Worm (Caenorhabditis elegans) whole organism, late embryonic: Measurements from ENCODE around the gene ugt-12.

Experiments used
- C38D4.7 ChIP-seq: fragments of 200-800 bp; sonication (Bioruptor generic); optimal IDR thresholded peaks from 2 replicates; lab custom pipeline; 2018; ENCODE audit warnings: mild to moderate bottlenecking, missing genetic modification characterization, moderate library complexity, missing compliant biosample characterization
- K02D7.2 ChIP-seq: sonication (generic microtip); optimal IDR thresholded peaks from 2 replicates; lab custom pipeline; 2017; ENCODE audit warnings: mild to moderate bottlenecking, missing genetic modification characterization, missing compliant biosample characterization
- K09A11.1 ChIP-seq: sonication (generic microtip); optimal IDR thresholded peaks from 2 replicates; lab custom pipeline; 2017; ENCODE audit warnings: antibody characterized with exemption, mild to moderate bottlenecking, missing genetic modification characterization, missing compliant biosample characterization; ENCODE audit not compliant: insufficient read depth
- ahr-1 ChIP-seq: sonication (generic microtip); optimal IDR thresholded peaks from 2 replicates; lab custom pipeline; 2016; ENCODE audit warnings: missing genetic modification characterization, missing compliant biosample characterization
- ama-1 ChIP-seq: fragments of 150-350 bp; optimal IDR thresholded peaks from 2 replicates; lab custom pipeline; 2014
- ceh-14 ChIP-seq: sonication (generic microtip); optimal IDR thresholded peaks from 2 replicates; lab custom pipeline; 2016; ENCODE audit warnings: missing genotype, missing genetic modification characterization, missing compliant biosample characterization
- ceh-19 ChIP-seq: fragments of 200-800 bp; sonication (Bioruptor generic); optimal IDR thresholded peaks from 2 replicates; lab custom pipeline; 2018; ENCODE audit warnings: mild to moderate bottlenecking, missing genetic modification characterization, missing compliant biosample characterization
- ceh-2 ChIP-seq: sonication (generic microtip); optimal IDR thresholded peaks from 2 replicates; lab custom pipeline; 2016; ENCODE audit warnings: missing genotype, missing genetic modification characterization, missing compliant biosample characterization
- ceh-48 ChIP-seq: sonication (generic microtip); optimal IDR thresholded peaks from 2 replicates; lab custom pipeline; 2016; ENCODE audit warnings: missing genetic modification characterization, inconsistent platforms, missing compliant biosample characterization
- ceh-9 ChIP-seq: sonication (generic microtip); optimal IDR thresholded peaks from 2 replicates; lab custom pipeline; 2016; ENCODE audit warnings: mild to moderate bottlenecking, missing genetic modification characterization, inconsistent platforms, missing compliant biosample characterization
- che-1 ChIP-seq: sonication (generic microtip); optimal IDR thresholded peaks from 2 replicates; lab custom pipeline; 2016; ENCODE audit warnings: mild to moderate bottlenecking, missing genetic modification characterization, missing compliant biosample characterization
- dmd-4 ChIP-seq: sonication (generic microtip); optimal IDR thresholded peaks from 2 replicates; lab custom pipeline; 2016; ENCODE audit warnings: borderline replicate concordance, missing genetic modification characterization, missing compliant biosample characterization
- elt-4 ChIP-seq: sonication (generic microtip); optimal IDR thresholded peaks from 2 replicates; lab custom pipeline; 2016; ENCODE audit warnings: missing genetic modification characterization, missing compliant biosample characterization
- eyg-1 ChIP-seq: sonication (generic microtip); optimal IDR thresholded peaks from 2 replicates; lab custom pipeline; 2016; ENCODE audit warnings: missing genotype, missing genetic modification characterization, missing compliant biosample characterization
- fkh-10 ChIP-seq: fragments of 150-350 bp; optimal IDR thresholded peaks from 2 replicates; lab custom pipeline; 2014; ENCODE audit warnings: missing biosample characterization, missing genetic modification reagents, missing genetic modification characterization
- gmeb-2 ChIP-seq: sonication (generic microtip); optimal IDR thresholded peaks from 2 replicates; lab custom pipeline; 2016; ENCODE audit warnings: missing genetic modification characterization, inconsistent platforms, missing compliant biosample characterization
- hlh-8 ChIP-seq: sonication (generic microtip); optimal IDR thresholded peaks from 2 replicates; lab custom pipeline; 2016; ENCODE audit warnings: missing genotype, missing genetic modification characterization, missing compliant biosample characterization
- lim-6 ChIP-seq: sonication (generic microtip); optimal IDR thresholded peaks from 2 replicates; lab custom pipeline; 2016; ENCODE audit warnings: missing genetic modification characterization, missing compliant biosample characterization
- mec-3 ChIP-seq: sonication (generic microtip); optimal IDR thresholded peaks from 2 replicates; lab custom pipeline; 2016; ENCODE audit warnings: borderline replicate concordance, missing genetic modification characterization, missing compliant biosample characterization
- nhr-11 ChIP-seq: fragments of 150-350 bp; optimal IDR thresholded peaks from 2 replicates; lab custom pipeline; 2014; ENCODE audit warnings: missing biosample characterization, missing genetic modification characterization
- odd-2 ChIP-seq: sonication (generic microtip); optimal IDR thresholded peaks from 2 replicates; lab custom pipeline; 2017; ENCODE audit warnings: antibody characterized with exemption, mild to moderate bottlenecking, missing genetic modification characterization, missing compliant biosample characterization
- pax-1 ChIP-seq: fragments of 150-350 bp; optimal IDR thresholded peaks from 2 replicates; lab custom pipeline; 2014; ENCODE audit warnings: missing biosample characterization, missing genetic modification characterization
- pha-4 ChIP-seq: fragments of 150-350 bp; optimal IDR thresholded peaks from 2 replicates; lab custom pipeline; 2018; ENCODE audit warnings: missing biosample characterization, missing genetic modification reagents, missing genetic modification characterization
- ref-2 ChIP-seq: sonication (generic microtip); optimal IDR thresholded peaks from 2 replicates; lab custom pipeline; 2016; ENCODE audit warnings: missing genetic modification characterization, missing compliant biosample characterization
- rnt-1 ChIP-seq: sonication (generic microtip); optimal IDR thresholded peaks from 2 replicates; lab custom pipeline; 2016; ENCODE audit warnings: missing genetic modification characterization, missing compliant biosample characterization
- sox-2 ChIP-seq: fragments of 200-800 bp; sonication (Bioruptor generic); IDR thresholded peaks from 2 replicates; pipeline ENCODE4 v1.3.6; 2022; ENCODE audit warnings: missing genetic modification reagents, missing genetic modification characterization, missing compliant biosample characterization
- syd-9 ChIP-seq: sonication (generic microtip); optimal IDR thresholded peaks from 2 replicates; lab custom pipeline; 2016; ENCODE audit warnings: mild to moderate bottlenecking, missing genetic modification characterization, moderate library complexity, missing compliant biosample characterization
- unc-3 ChIP-seq, 2 experiments: fragments of 200-800 bp in 1 of 2; sonication (Bioruptor generic) in 1 of 2; sonication (generic microtip) in 1 of 2; conservative IDR thresholded peaks in 1 of 2; optimal IDR thresholded peaks in 1 of 2; 2 replicates each; pipeline versions ENCODE4 v1.3.6 to Lab custom; 2016 to 2022; ENCODE audit warnings: missing compliant biosample characterization in 2 of 2, missing genetic modification characterization in 2 of 2, missing genetic modification reagents in 1 of 2
- unc-42 ChIP-seq: sonication (generic microtip); optimal IDR thresholded peaks from 2 replicates; lab custom pipeline; 2016; ENCODE audit warnings: missing genotype, missing genetic modification characterization, missing compliant biosample characterization
- unc-55 ChIP-seq: sonication (generic microtip); optimal IDR thresholded peaks from 2 replicates; lab custom pipeline; 2017; ENCODE audit warnings: missing biosample characterization, missing genetic modification reagents, missing genetic modification characterization
- zip-5 ChIP-seq: sonication (generic microtip); optimal IDR thresholded peaks from 2 replicates; lab custom pipeline; 2016; ENCODE audit warnings: missing genetic modification characterization, missing compliant biosample characterization
- ztf-16 ChIP-seq: sonication (generic microtip); optimal IDR thresholded peaks from 2 replicates; lab custom pipeline; 2017; ENCODE audit warnings: missing genetic modification characterization, missing compliant biosample characterization

The ugt-12 gene

ce11 chrV:4922024-4922423 lies 32.6 kb upstream of the ugt-12 start, which contains the start of gene srh-22:
Gene srh-22, plus strand, starts transcription at chrV:4922324.
- TF ChIP-seq ama-1 (lab: Kevin White, UChicago) (no peak), ceh-48 (no peak), ceh-9 (tag; lab: Kevin White, UChicago) (no peak), unc-3 (GFP tag; conservative IDR thresholded peaks at IDR 0.05; lab: Robert Waterston, UW) (no peak), unc-3 (tag; optimal IDR thresholded peaks at IDR 0.05; lab: Kevin White, UChicago) (no peak), fkh-10 (GFP tag; lab: Kevin White, UChicago) (no peak), ceh-2 (tag; lab: Kevin White, UChicago) (no peak), nhr-11 (tag; lab: Kevin White, UChicago) (no peak), syd-9 (tag; lab: Kevin White, UChicago) (no peak), che-1 (tag; lab: Kevin White, UChicago) (no peak), sox-2 (GFP tag; lab: Robert Waterston, UW) (no peak), ceh-19 (GFP tag; lab: Kevin White, UChicago) (no peak), ztf-16 (tag; lab: Kevin White, UChicago) (no peak), pax-1 (tag; lab: Kevin White, UChicago) (no peak), unc-42 (tag; lab: Kevin White, UChicago) (no peak), ahr-1 (tag; lab: Kevin White, UChicago) (no peak), hlh-8 (no peak), gmeb-2 (tag; lab: Kevin White, UChicago) (no peak), zip-5 (tag; lab: Kevin White, UChicago) (no peak), unc-55 (GFP tag; lab: Kevin White, UChicago) (no peak), eyg-1 (tag; lab: Kevin White, UChicago) (no peak)

- TF ChIP-seq mec-3 (tag; lab: Kevin White, UChicago) (no peak), K02D7.2 (tag; lab: Kevin White, UChicago) (no peak), ref-2 (no peak), lim-6 (tag; lab: Kevin White, UChicago) (no peak), ahr-1 (tag; lab: Kevin White, UChicago) (no peak), elt-4 (tag; lab: Kevin White, UChicago) (no peak), C38D4.7 (GFP tag; lab: Kevin White, UChicago) (no peak), ceh-19 (GFP tag; lab: Kevin White, UChicago) (no peak), ceh-2 (tag; lab: Kevin White, UChicago) (no peak), ceh-14 (tag; lab: Kevin White, UChicago) (no peak), ama-1 (lab: Kevin White, UChicago) (no peak), hlh-8 (no peak), pha-4 (tag; lab: Kevin White, UChicago) (no peak), pax-1 (tag; lab: Kevin White, UChicago) (no peak), odd-2 (no peak), nhr-11 (tag; lab: Kevin White, UChicago) (no peak), sox-2 (GFP tag; lab: Robert Waterston, UW) (no peak), ceh-9 (tag; lab: Kevin White, UChicago) (no peak)
Observed at ce11 chrV:4920690-4921152, 31.3 kb upstream of the ugt-12 start, which contains the start of the genes C02E7.8 and srh-23. Gene C02E7.8, minus strand, starts transcription at chrV:4920790. Gene srh-23, plus strand, starts transcription at chrV:4921102.

- TF ChIP-seq rnt-1 (tag; lab: Kevin White, UChicago), result peak; percentile 16
- TF ChIP-seq ama-1 (lab: Kevin White, UChicago), result no peak
Observed at ce11 chrV:4918664-4919257, 29.3 kb upstream of the ugt-12 start, which contains the start of gene C02E7.6. Gene C02E7.6, plus strand, starts transcription at chrV:4919207.

DNA sequence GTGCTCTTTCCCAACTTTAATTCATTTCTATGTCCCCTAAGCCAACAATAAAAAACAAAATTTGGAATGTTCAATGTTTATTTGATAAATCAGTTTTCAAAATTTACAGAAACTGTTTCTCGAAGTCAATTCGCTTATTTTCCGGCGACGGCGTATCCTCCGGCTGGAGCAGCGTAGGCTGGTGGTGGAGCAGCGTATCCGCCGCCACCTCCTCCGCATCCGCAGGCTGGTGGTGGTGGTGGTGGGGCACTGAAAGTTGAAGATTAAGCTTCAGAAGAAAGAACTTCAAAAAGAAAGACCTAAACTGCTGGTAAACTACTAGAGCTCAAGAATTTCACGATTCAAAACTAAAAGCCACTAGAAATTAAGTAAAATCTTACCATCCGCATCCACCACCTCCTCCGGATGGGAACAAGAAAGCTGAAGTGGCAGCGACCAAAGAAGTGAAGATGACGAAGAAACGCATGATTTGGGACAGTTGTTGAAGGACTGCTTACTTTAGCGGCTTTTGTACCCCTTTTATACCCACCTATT lies 28.7 kb upstream of the ugt-12 start, which contains the start of gene C02E7.7:
Gene C02E7.7 (minus strand): TSS at position 484 of the 534 bp plus-strand sequence.
- no peak for TF ChIP-seq dmd-4 (tag; lab: Kevin White, UChicago)
- peak; percentile 7 for TF ChIP-seq ama-1 (lab: Kevin White, UChicago)
- TF ChIP-seq K09A11.1 (tag; lab: Kevin White, UChicago), result no peak
